Worm (Caenorhabditis elegans) whole organism, midembryonic: ENCODE results near the gene Y54G9A.7.

Experiments used
- T22C8.4 ChIP-seq: fragments of 200-800 bp; sonication (Bioruptor generic); IDR thresholded peaks from 2 replicates; pipeline ENCODE4 v1.3.6; 2022; ENCODE audit warnings: missing genetic modification characterization, missing compliant biosample characterization
- cog-1 ChIP-seq: sonication (generic microtip); optimal IDR thresholded peaks from 2 replicates; lab custom pipeline; 2016; ENCODE audit warnings: missing genetic modification characterization, missing compliant biosample characterization
- flt-1 ChIP-seq: fragments of 200-800 bp; sonication (Bioruptor generic); IDR thresholded peaks from 2 replicates; pipeline ENCODE4 v1.3.6; 2022; ENCODE audit warnings: missing genetic modification characterization, missing compliant biosample characterization
- klf-2 ChIP-seq: fragments of 200-800 bp; sonication (Bioruptor generic); conservative IDR thresholded peaks from 2 replicates; pipeline ENCODE4 v1.3.6; 2022; ENCODE audit warnings: missing genetic modification reagents, missing genetic modification characterization, missing compliant biosample characterization
- med-1 ChIP-seq: sonication (generic microtip); optimal IDR thresholded peaks from 2 replicates; lab custom pipeline; 2017; ENCODE audit warnings: missing genetic modification characterization, mild to moderate bottlenecking, missing compliant biosample characterization, antibody characterized with exemption, missing genetic modification reagents; ENCODE audit not compliant: insufficient read depth
- ref-1 ChIP-seq: fragments of 200-800 bp; sonication (Bioruptor generic); conservative IDR thresholded peaks from 2 replicates; pipeline ENCODE4 v1.3.6; 2022; ENCODE audit warnings: missing genetic modification reagents, missing genetic modification characterization, missing compliant biosample characterization
- tab-1 ChIP-seq: fragments of 200-800 bp; sonication (Bioruptor generic); IDR thresholded peaks from 2 replicates; pipeline ENCODE4 v1.3.6; 2022; ENCODE audit warnings: missing genetic modification characterization, missing compliant biosample characterization
- ztf-23 ChIP-seq: fragments of 200-800 bp; sonication (Bioruptor generic); IDR thresholded peaks from 2 replicates; pipeline ENCODE4 v1.3.6; 2022; ENCODE audit warnings: missing genetic modification reagents, missing genetic modification characterization, missing compliant biosample characterization
- ztf-29 ChIP-seq: fragments of 200-800 bp; sonication (Bioruptor generic); IDR thresholded peaks from 2 replicates; pipeline ENCODE4 v1.3.6; 2022; ENCODE audit warnings: missing genetic modification reagents, missing genetic modification characterization, missing compliant biosample characterization

The Y54G9A.7 gene

ce11 chrII:13723754-13724153 lies 1.8 kb downstream of the Y54G9A.7 start:
- no peak for TF ChIP-seq cog-1 (tag; lab: Kevin White, UChicago)
- no peak for TF ChIP-seq ztf-29 (GFP tag; lab: Robert Waterston, UW)
- no peak for TF ChIP-seq ztf-23
- no peak for TF ChIP-seq ref-1 (GFP tag; lab: Robert Waterston, UW)
- TF ChIP-seq flt-1 = no peak
- no peak for TF ChIP-seq T22C8.4 (GFP tag; lab: Robert Waterston, UW)
- no peak for TF ChIP-seq tab-1 (GFP tag; lab: Robert Waterston, UW)
- no peak for TF ChIP-seq klf-2 (GFP tag; lab: Robert Waterston, UW)
- no peak for TF ChIP-seq med-1 (GFP tag; lab: Kevin White, UChicago)

ce11 chrII:13722763-13723162 lies 2.8 kb downstream of the Y54G9A.7 start, which contains the start of gene Y54G9A.5:
Y54G9A.5 (plus strand) TSS chrII:13723007.
- no peak for TF ChIP-seq ztf-23
- TF ChIP-seq T22C8.4 (GFP tag; lab: Robert Waterston, UW) = no peak
- TF ChIP-seq ztf-29 (GFP tag; lab: Robert Waterston, UW) = no peak
- no peak for TF ChIP-seq tab-1 (GFP tag; lab: Robert Waterston, UW)
- TF ChIP-seq klf-2 (GFP tag; lab: Robert Waterston, UW) = no peak
- no peak for TF ChIP-seq ref-1 (GFP tag; lab: Robert Waterston, UW)
- no peak for TF ChIP-seq med-1 (GFP tag; lab: Kevin White, UChicago)
- TF ChIP-seq cog-1 (tag; lab: Kevin White, UChicago) = no peak
- no peak for TF ChIP-seq flt-1

ce11 chrII:13721218-13721617 lies 4.4 kb downstream of the Y54G9A.7 start, which contains the start of gene sre-46:
sre-46 (minus strand) TSS chrII:13721318.
- TF ChIP-seq flt-1 (no peak), ztf-23 (no peak), ztf-29 (GFP tag; lab: Robert Waterston, UW) (no peak), tab-1 (GFP tag; lab: Robert Waterston, UW) (no peak), cog-1 (tag; lab: Kevin White, UChicago) (no peak), med-1 (GFP tag; lab: Kevin White, UChicago) (no peak), T22C8.4 (GFP tag; lab: Robert Waterston, UW) (no peak), ref-1 (GFP tag; lab: Robert Waterston, UW) (no peak), klf-2 (GFP tag; lab: Robert Waterston, UW) (no peak)

- TF ChIP-seq klf-2 (GFP tag; lab: Robert Waterston, UW) = no peak
- TF ChIP-seq cog-1 (tag; lab: Kevin White, UChicago) = no peak
- TF ChIP-seq med-1 (GFP tag; lab: Kevin White, UChicago) = no peak
- TF ChIP-seq tab-1 (GFP tag; lab: Robert Waterston, UW) = no peak
- TF ChIP-seq flt-1 = no peak
- TF ChIP-seq ztf-29 (GFP tag; lab: Robert Waterston, UW) = no peak
- TF ChIP-seq ref-1 (GFP tag; lab: Robert Waterston, UW) = no peak
- TF ChIP-seq ztf-23 = no peak
- no peak for TF ChIP-seq T22C8.4 (GFP tag; lab: Robert Waterston, UW)
Measured at ce11 chrII:13720650-13721049, 4.9 kb downstream of the Y54G9A.7 start.

ce11 chrII:13717393-13718367 lies 7.9 kb downstream of the Y54G9A.7 start:
- TF ChIP-seq ref-1 (GFP tag; lab: Robert Waterston, UW) = no peak
- TF ChIP-seq T22C8.4 (GFP tag; lab: Robert Waterston, UW) = peak; percentile 29; the same call in 1 of the 2 replicates
- no peak for TF ChIP-seq flt-1

ce11 chrII:13715733-13716132 lies 9.9 kb downstream of the Y54G9A.7 start, which contains the start of gene zipt-2.3:
zipt-2.3 (minus strand) TSS chrII:13715879.
- TF ChIP-seq ref-1 (GFP tag; lab: Robert Waterston, UW) (no peak), cog-1 (tag; lab: Kevin White, UChicago) (no peak), tab-1 (GFP tag; lab: Robert Waterston, UW) (no peak), ztf-29 (GFP tag; lab: Robert Waterston, UW) (no peak), ztf-23 (no peak), flt-1 (no peak), klf-2 (GFP tag; lab: Robert Waterston, UW) (no peak), T22C8.4 (GFP tag; lab: Robert Waterston, UW) (no peak), med-1 (GFP tag; lab: Kevin White, UChicago) (no peak)

ce11 chrII:13715333-13715732 lies 10.3 kb downstream of the Y54G9A.7 start:
- TF ChIP-seq med-1 (GFP tag; lab: Kevin White, UChicago) = no peak

- TF ChIP-seq klf-2 (GFP tag; lab: Robert Waterston, UW) = no peak
- no peak for TF ChIP-seq ref-1 (GFP tag; lab: Robert Waterston, UW)
Measured at ce11 chrII:13713239-13713638, 12.4 kb downstream of the Y54G9A.7 start.

- TF ChIP-seq klf-2 (GFP tag; lab: Robert Waterston, UW) = no peak
- no peak for TF ChIP-seq flt-1
- TF ChIP-seq cog-1 (tag; lab: Kevin White, UChicago) = no peak
- no peak for TF ChIP-seq tab-1 (GFP tag; lab: Robert Waterston, UW)
- TF ChIP-seq ref-1 (GFP tag; lab: Robert Waterston, UW) = no peak
- no peak for TF ChIP-seq med-1 (GFP tag; lab: Kevin White, UChicago)
- TF ChIP-seq T22C8.4 (GFP tag; lab: Robert Waterston, UW) = no peak
- TF ChIP-seq ztf-29 (GFP tag; lab: Robert Waterston, UW) = no peak
- no peak for TF ChIP-seq ztf-23
Measured at ce11 chrII:13711493-13712055, 14.0 kb downstream of the Y54G9A.7 start.
